Fruit fly (Drosophila melanogaster): ENCODE results near the gene Mkp.

Gene Mkp

dm6 chr3L:199754-200596 is 15.6 kb upstream of the Mkp start, which contains the start of the genes rno and mri (continued):
- TF ChIP-seq CoRest (tag; optimal IDR thresholded peaks at IDR 0.05) = peak; percentile 88
- no peak for TF ChIP-seq ERR (GFP tag; optimal IDR thresholded peaks at IDR 0.05)
- TF ChIP-seq CG15514 (GFP tag; optimal IDR thresholded peaks at IDR 0.05) = peak; percentile 43
- 0 out of 2 replicates have a peak, but pooled peaks have one; percentile 19 for TF ChIP-seq Rx (GFP tag; IDR thresholded peaks at IDR 0.05)
- peak; percentile 3 for TF ChIP-seq BtbVII (GFP tag; optimal IDR thresholded peaks at IDR 0.05)
- peak; percentile 65 for TF ChIP-seq Meics (GFP tag; optimal IDR thresholded peaks at IDR 0.05)
- TF ChIP-seq Bgb (GFP tag; IDR thresholded peaks at IDR 0.05; ENCODE audit: partially characterized antibody) = peak; percentile 95
- TF ChIP-seq Stat92E (GFP tag; optimal IDR thresholded peaks at IDR 0.05) = no peak
- TF ChIP-seq Blimp-1 (GFP tag; optimal IDR thresholded peaks at IDR 0.05) = peak; percentile 9
- peak; percentile 66; the same call in 1 of the 2 replicates for TF ChIP-seq CG3847 (GFP tag; IDR thresholded peaks at IDR 0.05)
- peak; percentile 87 for TF ChIP-seq Ets65A (GFP tag)
- TF ChIP-seq lmd (GFP tag; IDR thresholded peaks at IDR 0.05) = peak; percentile 62
- peak; percentile 66; the same call in 1 of the 2 replicates for TF ChIP-seq peb (GFP tag; IDR thresholded peaks at IDR 0.05)
- no peak for TF ChIP-seq CG33213 (GFP tag; optimal IDR thresholded peaks at IDR 0.05)
- peak; percentile 86 for TF ChIP-seq CG7963 (GFP tag; IDR thresholded peaks at IDR 0.05; ENCODE audit: partially characterized antibody)
- peak; percentile 81 for TF ChIP-seq Sry-δ (GFP tag; optimal IDR thresholded peaks at IDR 0.05)
- TF ChIP-seq HLH3B (GFP tag; IDR thresholded peaks at IDR 0.05) = peak; percentile 74
- peak; percentile 67 for TF ChIP-seq CG10979 (tag; optimal IDR thresholded peaks at IDR 0.05)
- TF ChIP-seq CG11695 (GFP tag; IDR thresholded peaks at IDR 0.05) = peak; percentile 71
- TF ChIP-seq CG9817 (tag; optimal IDR thresholded peaks at IDR 0.05) = peak; percentile 77
- TF ChIP-seq CG8924 (tag; optimal IDR thresholded peaks at IDR 0.05) = peak; percentile 85
- peak; percentile 59 for TF ChIP-seq CG16815 (GFP tag; optimal IDR thresholded peaks at IDR 0.05)
- TF ChIP-seq sisA (GFP tag; IDR thresholded peaks at IDR 0.05) = peak; percentile 64; the same call in 1 of the 2 replicates
- peak; percentile 70 for TF ChIP-seq CG1602 (GFP tag; optimal IDR thresholded peaks at IDR 0.05)
- TF ChIP-seq CG30403 (GFP tag; optimal IDR thresholded peaks at IDR 0.05) = peak; percentile 82
- TF ChIP-seq CG7556 (GFP tag; optimal IDR thresholded peaks at IDR 0.05) = peak; percentile 69
- peak; percentile 33 for TF ChIP-seq kay (GFP tag; optimal IDR thresholded peaks at IDR 0.05)
- TF ChIP-seq lilli (GFP tag; optimal IDR thresholded peaks at IDR 0.05) = peak; percentile 31
- TF ChIP-seq slp2 (GFP tag; optimal IDR thresholded peaks at IDR 0.05) = no peak
- peak; percentile 86 for TF ChIP-seq row (GFP tag; IDR thresholded peaks at IDR 0.05)
- TF ChIP-seq HLH4C (GFP tag; IDR thresholded peaks at IDR 0.05; ENCODE audit: partially characterized antibody) = peak; percentile 91
- TF ChIP-seq CG10147 (GFP tag; optimal IDR thresholded peaks at IDR 0.05) = peak; percentile 53
- peak; percentile 9 for TF ChIP-seq Max (GFP tag; optimal IDR thresholded peaks at IDR 0.05)
- TF ChIP-seq CG9727 (GFP tag; optimal IDR thresholded peaks at IDR 0.05) = peak; percentile 83
- peak in 1 of 2 experiments; percentile 11 for TF ChIP-seq crp (GFP tag; optimal IDR thresholded peaks at IDR 0.05)
- peak; percentile 42; the same call in 1 of the 2 replicates for TF ChIP-seq dimm (GFP tag; IDR thresholded peaks at IDR 0.05)
- peak; percentile 71 for TF ChIP-seq Ets97D (GFP tag; optimal IDR thresholded peaks at IDR 0.05)
- TF ChIP-seq Dek (tag; optimal IDR thresholded peaks at IDR 0.05) = peak; percentile 67
- TF ChIP-seq CG12219 (GFP tag; optimal IDR thresholded peaks at IDR 0.05) = no peak
- TF ChIP-seq abd-A (tag; optimal IDR thresholded peaks at IDR 0.05) = no peak
- TF ChIP-seq Fer3 (tag; optimal IDR thresholded peaks at IDR 0.05) = peak; percentile 75
- TF ChIP-seq CG11093 (GFP tag; IDR thresholded peaks at IDR 0.05) = peak; percentile 54; the same call in 1 of the 3 replicates
- TF ChIP-seq CG1832 (GFP tag; optimal IDR thresholded peaks at IDR 0.05) = no peak
- peak; percentile 57; the same call in 1 of the 2 replicates for TF ChIP-seq CG14014 (GFP tag; IDR thresholded peaks at IDR 0.05)
- peak; percentile 90 for TF ChIP-seq tna (GFP tag; IDR thresholded peaks at IDR 0.05; ENCODE audit: partially characterized antibody)
- peak; percentile 26 for TF ChIP-seq MBD-R2 (GFP tag; IDR thresholded peaks at IDR 0.05)
- peak; percentile 78 for TF ChIP-seq Ssrp (tag; optimal IDR thresholded peaks at IDR 0.05)

Measured in whole organism, embryonic.